Fruit fly (Drosophila melanogaster) whole organism, pupa: ENCODE measurements around the gene Snoo.
A peak's percentile ranks its signal among the peaks of the same experiment; 100 is the strongest.

Source experiments
- CG10348 ChIP-seq: fragments of 200-800 bp; sonication (Bioruptor generic); IDR thresholded peaks from 2 replicates; pipeline ENCODE4 v1.3.6; 2022; ENCODE audit warnings: missing biosample characterization, missing genetic modification characterization
- CG12605 ChIP-seq: fragments of 200-800 bp; sonication (Bioruptor generic); IDR thresholded peaks from 2 replicates; pipeline ENCODE4 v1.3.6; 2022; ENCODE audit warnings: missing biosample characterization, missing genetic modification characterization
- CG13204 ChIP-seq: fragments of 200-800 bp; sonication (Bioruptor generic); optimal IDR thresholded peaks from 2 replicates; lab custom pipeline; 2018; ENCODE audit warnings: missing biosample characterization, mild to moderate bottlenecking, missing genetic modification characterization, moderate library complexity
- CG14655 ChIP-seq: fragments of 200-800 bp; sonication (Bioruptor generic); optimal IDR thresholded peaks from 3 replicates; lab custom pipeline; 2017; ENCODE audit warnings: mild to moderate bottlenecking, missing biosample characterization, missing genetic modification reagents, missing genetic modification characterization
- CG15710 ChIP-seq: fragments of 200-800 bp; sonication (Bioruptor generic); optimal IDR thresholded peaks from 2 replicates; lab custom pipeline; 2018; ENCODE audit warnings: missing biosample characterization, mild to moderate bottlenecking, missing genetic modification characterization, moderate library complexity
- CG17806 ChIP-seq: fragments of 200-800 bp; sonication (Bioruptor generic); optimal IDR thresholded peaks from 2 replicates; lab custom pipeline; 2018; ENCODE audit warnings: missing biosample characterization, mild to moderate bottlenecking, missing genetic modification characterization, moderate library complexity
- CG32121 ChIP-seq: fragments of 200-800 bp; sonication (Bioruptor generic); IDR thresholded peaks from 2 replicates; pipeline ENCODE4 v1.3.6; 2022; ENCODE audit warnings: missing biosample characterization, missing genetic modification characterization
- CG34367 ChIP-seq: fragments of 200-800 bp; sonication (Bioruptor generic); optimal IDR thresholded peaks from 2 replicates; lab custom pipeline; 2018; ENCODE audit warnings: missing biosample characterization, mild to moderate bottlenecking, missing genetic modification characterization
- CG4496 ChIP-seq: fragments of 200-800 bp; sonication (Bioruptor generic); IDR thresholded peaks from 3 replicates; pipeline ENCODE4 v1.3.6; 2022; ENCODE audit warnings: missing biosample characterization, missing genetic modification characterization
- CG8159 ChIP-seq: fragments of 200-800 bp; sonication (Bioruptor generic); optimal IDR thresholded peaks from 3 replicates; lab custom pipeline; 2018; ENCODE audit warnings: missing biosample characterization, mild to moderate bottlenecking, missing genetic modification characterization, moderate library complexity
- CG8301 ChIP-seq: fragments of 200-800 bp; sonication (Bioruptor generic); optimal IDR thresholded peaks from 2 replicates; lab custom pipeline; 2018; ENCODE audit warnings: missing biosample characterization, mild to moderate bottlenecking, missing genetic modification characterization
- CG9948 ChIP-seq: fragments of 200-800 bp; sonication (Bioruptor generic); optimal IDR thresholded peaks from 2 replicates; lab custom pipeline; 2018; ENCODE audit warnings: missing biosample characterization, mild to moderate bottlenecking, missing genetic modification characterization, moderate library complexity
- D1 ChIP-seq: fragments of 200-800 bp; sonication (Bioruptor generic); optimal IDR thresholded peaks from 2 replicates; lab custom pipeline; 2018; ENCODE audit warnings: missing biosample characterization, mild to moderate bottlenecking, missing genetic modification characterization, moderate library complexity
- EcR ChIP-seq: fragments of 200-800 bp; sonication (Bioruptor generic); optimal IDR thresholded peaks from 3 replicates; lab custom pipeline; 2019; ENCODE audit warnings: missing biosample characterization, missing genetic modification characterization, mild to moderate bottlenecking, moderate library complexity, missing genetic modification reagents
- Ets98B ChIP-seq: fragments of 200-800 bp; sonication (Bioruptor generic); IDR thresholded peaks from 2 replicates; pipeline ENCODE4 v1.3.6; 2022; ENCODE audit warnings: missing biosample characterization, missing genetic modification characterization
- Pif1A ChIP-seq: fragments of 200-800 bp; sonication (Bioruptor generic); optimal IDR thresholded peaks from 3 replicates; lab custom pipeline; 2016; ENCODE audit warnings: missing biosample characterization, missing genetic modification characterization
- Pif1B ChIP-seq: fragments of 200-800 bp; sonication (Bioruptor generic); optimal IDR thresholded peaks from 3 replicates; lab custom pipeline; 2016; ENCODE audit warnings: missing biosample characterization, missing genetic modification characterization
- Snoo ChIP-seq: fragments of 200-800 bp; sonication (Bioruptor generic); optimal IDR thresholded peaks from 3 replicates; lab custom pipeline; 2017; ENCODE audit warnings: missing biosample characterization, mild to moderate bottlenecking, missing genetic modification characterization, inconsistent platforms
- fd96Ca ChIP-seq: fragments of 200-800 bp; sonication (Bioruptor generic); IDR thresholded peaks from 3 replicates; pipeline ENCODE4 v1.3.6; 2022; ENCODE audit warnings: missing biosample characterization, missing genetic modification characterization
- gl ChIP-seq: fragments of 200-800 bp; sonication (Bioruptor generic); optimal IDR thresholded peaks from 2 replicates; lab custom pipeline; 2018; ENCODE audit warnings: missing biosample characterization, mild to moderate bottlenecking, missing genetic modification characterization
- rn ChIP-seq: fragments of 200-800 bp; sonication (Bioruptor generic); IDR thresholded peaks from 2 replicates; pipeline ENCODE4 v1.3.6; 2022; ENCODE audit warnings: missing biosample characterization, missing genetic modification characterization

The Snoo gene

DNA sequence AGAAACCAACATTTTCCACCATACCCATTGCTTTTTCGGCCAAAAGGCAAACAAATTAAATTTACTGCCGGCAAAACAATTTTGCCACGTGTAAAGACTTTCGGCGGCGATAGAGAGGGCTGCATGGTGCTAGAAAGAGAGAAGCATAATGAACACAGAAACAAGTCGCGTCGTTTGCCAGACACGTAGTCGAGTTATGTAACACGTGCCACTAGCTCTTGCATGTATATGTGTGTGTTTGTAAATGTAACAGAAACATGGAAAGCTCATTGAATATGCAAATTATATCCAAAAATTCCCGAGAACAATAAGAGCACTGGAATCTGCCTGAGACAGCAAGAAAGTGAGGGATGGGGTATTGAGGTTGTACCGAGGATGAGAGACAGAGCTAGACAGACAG, 53.3 kb downstream of the Snoo start:
- TF ChIP-seq CG13204 = no peak
- TF ChIP-seq CG15710 = no peak
- no peak for TF ChIP-seq Snoo (tag; lab: Kevin White, UChicago)
- no peak for TF ChIP-seq CG32121
- TF ChIP-seq, all 21 proteins: peak for 0

DNA sequence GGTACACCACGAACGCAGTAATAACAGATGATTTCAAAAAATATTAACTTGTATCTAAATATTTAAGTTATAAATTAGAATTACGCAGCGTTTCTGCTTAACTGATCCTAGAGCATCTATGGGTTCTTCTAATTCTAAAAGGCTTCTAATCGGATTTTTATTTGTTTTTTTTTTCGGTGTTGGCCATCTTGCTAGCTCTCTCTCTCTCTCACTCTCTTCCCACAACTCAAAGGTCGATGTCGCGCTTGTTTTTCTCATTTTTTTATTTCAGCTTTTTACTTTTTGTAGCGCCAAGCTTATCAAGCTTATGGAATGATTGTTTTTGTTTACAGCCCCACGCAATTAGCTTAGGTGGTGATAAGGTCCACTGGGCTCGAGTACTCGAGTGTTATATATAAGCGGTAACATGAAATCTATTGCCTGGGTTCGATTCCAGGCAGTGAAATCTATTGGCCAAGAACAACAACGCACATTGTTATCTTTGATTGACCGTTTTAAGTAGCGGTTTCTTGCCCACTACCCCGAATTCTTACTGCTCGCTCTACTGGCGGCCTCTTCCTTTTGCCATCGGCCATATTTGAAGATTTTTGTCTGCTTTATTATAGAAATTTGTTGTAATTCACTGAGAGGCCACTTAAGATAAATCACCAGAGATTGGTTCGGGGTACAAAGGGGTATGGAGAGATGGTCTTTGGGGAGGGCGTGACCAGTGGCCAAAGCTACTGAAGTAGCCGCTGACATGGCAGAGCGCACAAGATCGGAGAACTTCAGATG, 57.5 kb downstream of the Snoo start:
- TF ChIP-seq CG13204 = no peak
- peak; percentile 59 for TF ChIP-seq gl (tag; lab: Kevin White, UChicago)
- TF ChIP-seq CG17806 (tag; lab: Kevin White, UChicago) = peak; percentile 21
- peak; percentile 42 for TF ChIP-seq Pif1B (GFP tag; lab: Kevin White, UChicago)
- peak; percentile 69 for TF ChIP-seq CG14655 (GFP tag; lab: Kevin White, UChicago)
- TF ChIP-seq CG10348 = no peak
- peak; percentile 24; the same call in 2 of the 3 replicates for TF ChIP-seq fd96Ca (GFP tag; lab: Robert Waterston, UW)
- peak; percentile 11 for TF ChIP-seq CG34367
- peak; percentile 10 for TF ChIP-seq CG15710
- TF ChIP-seq Snoo (tag; lab: Kevin White, UChicago) = peak; percentile 36
- TF ChIP-seq CG4496 (GFP tag; lab: Robert Waterston, UW) = peak; percentile 54; the same call in 1 of the 3 replicates
- TF ChIP-seq EcR (GFP tag; lab: Kevin White, UChicago) = no peak
- peak; percentile 72 for TF ChIP-seq Pif1A (GFP tag; lab: Kevin White, UChicago)
- TF ChIP-seq CG12605 (GFP tag; lab: Robert Waterston, UW) = peak; percentile 83
- peak; percentile 54 for TF ChIP-seq CG8301 (tag; lab: Kevin White, UChicago)
- no peak for TF ChIP-seq D1 (tag; lab: Kevin White, UChicago)
- no peak for TF ChIP-seq rn (GFP tag; lab: Robert Waterston, UW)
- peak; percentile 45 for TF ChIP-seq CG32121
- TF ChIP-seq Ets98B = peak; percentile 20
- TF ChIP-seq CG8159 (tag; lab: Kevin White, UChicago) = no peak
- peak; percentile 3 for TF ChIP-seq CG9948

DNA sequence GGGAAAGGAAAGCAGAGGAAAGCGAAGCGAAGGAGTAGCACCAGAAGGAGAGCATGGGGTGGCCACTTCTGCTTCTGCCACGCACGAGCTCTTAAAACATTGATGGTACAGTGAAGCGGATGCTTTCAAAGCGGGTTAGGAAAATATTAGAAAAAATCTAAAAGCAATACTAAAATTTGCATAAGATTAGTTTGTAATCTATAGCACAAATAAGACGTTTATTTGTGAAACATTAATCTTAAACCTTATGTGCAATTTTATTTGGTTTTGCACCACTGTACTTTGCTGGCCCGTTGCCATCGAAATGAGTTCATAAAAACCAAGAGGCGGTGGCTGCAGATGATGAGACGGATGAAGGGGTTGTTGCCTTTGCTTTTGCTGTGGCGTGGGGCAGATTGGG, 58.6 kb downstream of the Snoo start:
- TF ChIP-seq rn (GFP tag; lab: Robert Waterston, UW) = peak; percentile 92
- TF ChIP-seq CG34367 = peak; percentile 95
- peak; percentile 97 for TF ChIP-seq fd96Ca (GFP tag; lab: Robert Waterston, UW)
- TF ChIP-seq EcR (GFP tag; lab: Kevin White, UChicago) = peak; percentile 45
- TF ChIP-seq CG8159 (tag; lab: Kevin White, UChicago) = peak; percentile 94
- peak; percentile 92 for TF ChIP-seq gl (tag; lab: Kevin White, UChicago)
- peak; percentile 89 for TF ChIP-seq CG13204
- peak; percentile 98 for TF ChIP-seq Ets98B
- TF ChIP-seq CG17806 (tag; lab: Kevin White, UChicago) = peak; percentile 96
- TF ChIP-seq CG9948 = peak; percentile 96
- TF ChIP-seq CG12605 (GFP tag; lab: Robert Waterston, UW) = peak; percentile 97
- peak; percentile 78 for TF ChIP-seq CG10348
- peak; percentile 97 for TF ChIP-seq Pif1A (GFP tag; lab: Kevin White, UChicago)
- peak; percentile 98 for TF ChIP-seq CG8301 (tag; lab: Kevin White, UChicago)
- TF ChIP-seq Pif1B (GFP tag; lab: Kevin White, UChicago) = peak; percentile 95
- TF ChIP-seq CG4496 (GFP tag; lab: Robert Waterston, UW) = peak; percentile 98
- TF ChIP-seq CG14655 (GFP tag; lab: Kevin White, UChicago) = peak; percentile 98
- TF ChIP-seq D1 (tag; lab: Kevin White, UChicago) = peak; percentile 79
- TF ChIP-seq Snoo (tag; lab: Kevin White, UChicago) = peak; percentile 86
- peak; percentile 94 for TF ChIP-seq CG15710
- TF ChIP-seq CG32121 = peak; percentile 96

DNA sequence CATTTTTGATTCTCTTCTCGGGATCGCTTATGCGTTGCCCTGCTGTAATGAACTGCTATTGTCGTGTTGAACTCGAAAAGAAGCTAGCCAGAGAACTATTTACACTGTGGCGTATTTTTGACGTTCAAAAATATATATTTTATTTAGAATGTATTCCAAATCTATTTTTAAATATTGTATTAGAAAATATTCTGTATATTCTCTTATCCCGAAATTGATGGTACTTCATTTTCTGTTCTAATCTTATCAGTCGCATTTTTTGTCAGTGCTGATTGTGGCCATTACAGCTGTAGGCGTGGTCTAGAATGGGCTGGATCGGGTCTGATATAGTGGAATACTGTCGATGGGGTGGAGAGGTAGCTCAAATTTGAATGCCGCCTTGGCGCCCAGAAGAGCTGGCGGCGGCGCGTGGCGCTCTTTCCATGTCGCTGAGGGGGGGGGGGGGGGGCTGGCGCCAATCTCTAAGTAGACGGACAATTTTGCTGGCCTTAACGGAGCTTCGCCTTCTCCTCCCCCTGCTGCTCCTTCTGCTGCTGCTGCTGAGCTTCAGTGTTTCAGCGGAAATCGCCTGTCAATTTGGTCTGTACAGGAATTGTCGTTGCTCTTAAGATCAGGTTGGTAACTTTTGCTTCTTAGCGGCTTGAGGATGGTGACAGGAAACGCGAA, 60.2 kb downstream of the Snoo start:
- TF ChIP-seq gl (tag; lab: Kevin White, UChicago) (no peak), CG17806 (tag; lab: Kevin White, UChicago) (peak; percentile 29), EcR (GFP tag; lab: Kevin White, UChicago) (no peak), CG15710 (peak; percentile 77), CG14655 (GFP tag; lab: Kevin White, UChicago) (peak; percentile 49), Pif1A (GFP tag; lab: Kevin White, UChicago) (peak; percentile 26), CG9948 (peak; percentile 43), CG34367 (peak; percentile 64), Pif1B (GFP tag; lab: Kevin White, UChicago) (no peak), CG8301 (tag; lab: Kevin White, UChicago) (peak; percentile 20), CG8159 (tag; lab: Kevin White, UChicago) (peak; percentile 54)

DNA sequence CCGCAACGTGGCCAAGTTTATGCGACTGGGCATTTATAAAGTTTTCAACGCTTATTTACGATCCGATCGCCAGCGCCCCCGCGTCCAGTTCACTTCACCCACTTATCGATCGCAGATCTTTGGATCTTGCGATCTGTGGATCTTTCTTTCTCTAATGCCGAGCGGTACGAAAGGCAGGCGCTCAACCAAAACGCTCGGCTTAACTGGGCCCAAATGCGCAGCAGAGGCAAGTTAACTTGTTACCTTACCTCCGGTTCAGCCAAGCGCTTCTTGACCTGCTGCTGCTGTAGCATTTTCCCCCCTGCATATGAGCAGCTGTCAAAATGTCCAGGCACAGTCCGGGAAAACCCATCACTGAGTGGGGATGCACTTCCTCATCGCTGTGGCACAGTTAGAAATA, 61.9 kb downstream of the Snoo start:
- TF ChIP-seq EcR (GFP tag; lab: Kevin White, UChicago) (no peak), fd96Ca (GFP tag; lab: Robert Waterston, UW) (0 out of 3 replicates have a peak, but pooled peaks have one; percentile 23), CG34367 (no peak)
- TF ChIP-seq, all 21 proteins: peak for 1

DNA sequence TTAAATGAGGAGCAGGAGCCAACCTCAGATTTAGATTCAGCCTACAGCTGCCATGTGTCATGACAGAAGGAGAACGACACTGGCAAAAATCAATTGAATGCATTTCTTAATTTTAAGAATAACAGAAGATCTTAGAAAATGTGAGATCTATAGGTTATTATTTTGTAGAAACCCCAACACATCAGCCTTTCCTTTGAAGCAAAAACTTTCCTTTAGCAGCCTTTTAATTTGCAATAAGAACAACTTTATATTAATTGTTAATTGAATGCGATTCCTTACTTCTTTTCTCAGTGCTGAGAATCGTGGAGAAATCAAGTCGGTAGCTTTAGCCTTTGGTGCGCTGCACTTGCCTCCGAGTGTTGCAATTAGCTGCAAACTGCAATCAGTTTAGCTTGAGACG, 63.4 kb downstream of the Snoo start:
- TF ChIP-seq CG8301 (tag; lab: Kevin White, UChicago) (peak; percentile 49), CG9948 (peak; percentile 22), CG14655 (GFP tag; lab: Kevin White, UChicago) (peak; percentile 68), Ets98B (no peak), CG13204 (no peak), Pif1A (GFP tag; lab: Kevin White, UChicago) (peak; percentile 3), CG32121 (no peak)
